Worm (Caenorhabditis elegans) whole organism, L3 larva: ENCODE results near the gene dab-1.

Experiments used
- ZK546.5 ChIP-seq: sonication (generic microtip); optimal IDR thresholded peaks from 2 replicates; lab custom pipeline; 2017; ENCODE audit warnings: missing biosample characterization, missing genetic modification characterization
- ama-1 ChIP-seq: fragments of 150-350 bp; optimal IDR thresholded peaks from 2 replicates; lab custom pipeline; 2018
- ceh-16 ChIP-seq: sonication (generic microtip); optimal IDR thresholded peaks from 2 replicates; lab custom pipeline; 2017; ENCODE audit warnings: missing biosample characterization, missing genetic modification characterization
- ceh-82 ChIP-seq: fragments of 150-350 bp; optimal IDR thresholded peaks from 2 replicates; lab custom pipeline; 2014; ENCODE audit warnings: missing biosample characterization, missing genetic modification characterization
- lin-39 ChIP-seq: fragments of 150-350 bp; optimal IDR thresholded peaks from 2 replicates; lab custom pipeline; 2018; ENCODE audit warnings: missing biosample characterization, missing genetic modification reagents, missing genetic modification characterization
- nhr-11 ChIP-seq: fragments of 150-350 bp; optimal IDR thresholded peaks from 2 replicates; lab custom pipeline; 2014; ENCODE audit warnings: missing biosample characterization, missing genetic modification characterization
- nhr-237 ChIP-seq: fragments of 150-350 bp; optimal IDR thresholded peaks from 2 replicates; lab custom pipeline; 2014; ENCODE audit warnings: missing biosample characterization, missing genetic modification characterization
- nhr-76 ChIP-seq: fragments of 150-350 bp; sonication (generic microtip); optimal IDR thresholded peaks from 5 replicates; lab custom pipeline; 2014; ENCODE audit warnings: missing biosample characterization, missing genetic modification characterization
- skn-1 ChIP-seq: fragments of 150-350 bp; optimal IDR thresholded peaks from 2 replicates; lab custom pipeline; 2014; ENCODE audit warnings: missing biosample characterization, missing genetic modification characterization
- snpc-4 ChIP-seq: fragments of 150-350 bp; optimal IDR thresholded peaks from 2 replicates; lab custom pipeline; 2014; ENCODE audit warnings: missing biosample characterization, missing genetic modification characterization
- unc-62 ChIP-seq: fragments of 150-350 bp; sonication (generic microtip); optimal IDR thresholded peaks from 4 replicates; lab custom pipeline; 2014; ENCODE audit warnings: missing biosample characterization, missing genetic modification reagents, missing genetic modification characterization
- ztf-4 ChIP-seq: fragments of 150-350 bp; optimal IDR thresholded peaks from 2 replicates; lab custom pipeline; 2014; ENCODE audit warnings: missing biosample characterization, missing genetic modification characterization

DNA sequence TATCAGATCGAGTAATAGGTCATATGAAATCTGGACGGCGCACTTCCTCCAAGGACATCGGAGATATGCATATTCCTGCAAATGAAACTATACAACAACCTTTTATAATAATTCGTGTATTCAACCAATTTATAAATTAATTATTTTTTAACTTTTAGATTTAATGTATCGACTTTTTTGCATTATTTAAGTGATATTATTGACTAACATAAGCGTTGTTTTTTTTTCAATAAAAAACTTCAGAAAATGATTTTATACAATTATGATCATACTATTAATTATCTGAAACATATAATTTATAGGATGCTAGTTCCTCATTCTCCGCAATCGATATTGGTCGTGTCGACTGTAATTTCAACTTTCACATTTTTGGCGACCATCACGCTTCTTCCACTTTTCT is 18.1 kb upstream of the dab-1 start, which contains the start of gene col-76:
- TF ChIP-seq nhr-11 (no peak), ceh-82 (tag; lab: Kevin White, UChicago) (no peak), nhr-76 (no peak), ZK546.5 (no peak), unc-62 (GFP tag; lab: Kevin White, UChicago) (no peak), skn-1 (tag; lab: Kevin White, UChicago) (no peak), ztf-4 (tag; lab: Kevin White, UChicago) (no peak), snpc-4 (tag; lab: Kevin White, UChicago) (no peak), ceh-16 (tag; lab: Kevin White, UChicago) (no peak), ama-1 (lab: Kevin White, UChicago) (no peak), lin-39 (tag; lab: Kevin White, UChicago) (no peak), nhr-237 (tag; lab: Kevin White, UChicago) (no peak)
